Worm (Caenorhabditis elegans): ENCODE data around the gene F15A8.1.

DNA sequence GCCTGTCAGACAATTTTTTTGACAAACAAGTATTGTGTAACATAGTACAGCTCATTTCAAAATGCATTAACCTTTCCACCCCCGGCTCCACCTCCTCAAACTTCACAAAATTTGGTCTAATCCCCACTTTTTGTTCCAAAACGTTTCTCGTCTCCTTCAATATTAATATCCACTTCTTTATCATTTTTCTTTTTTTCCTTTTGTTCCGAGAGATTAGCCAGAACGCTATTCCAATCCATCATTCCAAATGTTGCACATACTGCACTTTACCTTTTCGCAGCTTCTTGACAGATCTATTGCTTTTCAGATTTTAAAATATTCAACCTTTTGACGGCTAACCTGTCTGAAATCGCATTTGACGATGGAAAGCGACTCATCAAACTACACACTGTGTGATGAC, 37.9 kb upstream of the F15A8.1 start, which contains the start of gene D1079.1:
- TF ChIP-seq tab-1 (GFP tag; IDR thresholded peaks at IDR 0.05) (no peak), ref-1 (GFP tag; conservative IDR thresholded peaks at IDR 0.05) (no peak), ztf-23 (GFP tag; IDR thresholded peaks at IDR 0.05) (no peak), cog-1 (tag; optimal IDR thresholded peaks at IDR 0.05) (no peak), flt-1 (GFP tag; IDR thresholded peaks at IDR 0.05) (no peak), klf-2 (GFP tag; conservative IDR thresholded peaks at IDR 0.05) (no peak)

Measured in whole organism, midembryonic.